Fruit fly (Drosophila melanogaster) whole organism, embryonic: ENCODE measurements around the gene Jhbp1.

Source experiments
- Awh ChIP-seq: fragments of 200-800 bp; sonication (Bioruptor generic); IDR thresholded peaks from 2 replicates; pipeline ENCODE4, ENCODE4 v1.3.6; 2022; ENCODE audit warnings: missing biosample characterization, missing genetic modification characterization
- CG10147 ChIP-seq: fragments of 200-800 bp; sonication (Bioruptor generic); optimal IDR thresholded peaks from 2 replicates; lab custom pipeline; 2019; ENCODE audit warnings: missing biosample characterization, mild to moderate bottlenecking, missing genetic modification characterization, moderate library complexity
- CG10274 ChIP-seq: fragments of 200-800 bp; sonication (Bioruptor generic); optimal IDR thresholded peaks from 3 replicates; lab custom pipeline; 2017; ENCODE audit warnings: missing biosample characterization, mild to moderate bottlenecking, missing genetic modification characterization
- CG11560 ChIP-seq: fragments of 200-800 bp; sonication (Bioruptor generic); IDR thresholded peaks from 3 replicates; pipeline ENCODE4 v1.3.6; 2022; ENCODE audit warnings: missing biosample characterization, missing genetic modification characterization
- CG13287 ChIP-seq: fragments of 200-800 bp; sonication (Bioruptor generic); IDR thresholded peaks from 2 replicates; pipeline ENCODE4 v1.3.6; 2022; ENCODE audit warnings: missing biosample characterization, missing genetic modification characterization; ENCODE audit not compliant: partially characterized antibody
- CG14710 ChIP-seq: fragments of 200-800 bp; sonication (Bioruptor generic); optimal IDR thresholded peaks from 3 replicates; lab custom pipeline; 2019; ENCODE audit warnings: missing biosample characterization, mild to moderate bottlenecking, missing genetic modification characterization, moderate library complexity
- CG15479 ChIP-seq: fragments of 200-800 bp; sonication (Bioruptor generic); optimal IDR thresholded peaks from 3 replicates; lab custom pipeline; 2019; ENCODE audit warnings: missing biosample characterization, mild to moderate bottlenecking, missing genetic modification characterization, moderate library complexity
- CG15696 ChIP-seq: fragments of 200-800 bp; sonication (Bioruptor generic); optimal IDR thresholded peaks from 2 replicates; lab custom pipeline; 2019; ENCODE audit warnings: missing biosample characterization, mild to moderate bottlenecking, missing genetic modification characterization, moderate library complexity
- CG17328 ChIP-seq: fragments of 200-800 bp; sonication (Bioruptor generic); IDR thresholded peaks from 2 replicates; pipeline ENCODE4 v1.3.6; 2022; ENCODE audit warnings: missing biosample characterization, missing genetic modification characterization
- CG18262 ChIP-seq: fragments of 200-800 bp; optimal IDR thresholded peaks from 3 replicates; lab custom pipeline; 2019; ENCODE audit warnings: missing biosample characterization, mild to moderate bottlenecking, missing genetic modification characterization, moderate library complexity
- CG2712 ChIP-seq: fragments of 200-800 bp; optimal IDR thresholded peaks from 3 replicates; lab custom pipeline; 2019; ENCODE audit warnings: missing biosample characterization, mild to moderate bottlenecking, missing genetic modification characterization, moderate library complexity
- CG31224 ChIP-seq: fragments of 200-800 bp; sonication (Bioruptor generic); IDR thresholded peaks from 2 replicates; pipeline ENCODE4 v1.3.6; 2022; ENCODE audit warnings: missing biosample characterization, missing genetic modification characterization
- CG31365 ChIP-seq: fragments of 200-800 bp; sonication (Bioruptor generic); optimal IDR thresholded peaks from 2 replicates; lab custom pipeline; 2018; ENCODE audit warnings: missing biosample characterization, mild to moderate bottlenecking, missing genetic modification characterization
- CG8089 ChIP-seq: fragments of 200-800 bp; sonication (Bioruptor generic); optimal IDR thresholded peaks from 3 replicates; lab custom pipeline; 2016; ENCODE audit warnings: missing biosample characterization, missing genetic modification characterization
- CG9932 ChIP-seq: fragments of 200-800 bp; sonication (Bioruptor generic); IDR thresholded peaks from 2 replicates; pipeline ENCODE4 v1.3.6; 2022; ENCODE audit warnings: missing biosample characterization, missing genetic modification characterization
- Chrac-16 ChIP-seq: fragments of 200-800 bp; sonication (Bioruptor generic); optimal IDR thresholded peaks from 3 replicates; lab custom pipeline; 2016; ENCODE audit warnings: missing biosample characterization, missing genetic modification characterization
- D ChIP-seq, 2 experiments: fragments of 200-800 bp in 1 of 2; fragments of >200 bp in 1 of 2; sonication (Bioruptor generic) in 1 of 2; optimal IDR thresholded peaks; 2 replicates in 1 of 2; 3 replicates in 1 of 2; lab custom pipeline; 2017; ENCODE audit warnings: mild to moderate bottlenecking in 1 of 2, missing biosample characterization in 1 of 2, missing genetic modification characterization in 1 of 2, missing genetic modification reagents in 1 of 2
- Dref ChIP-seq: fragments of 200-800 bp; sonication (Bioruptor generic); IDR thresholded peaks from 2 replicates; pipeline ENCODE4 v1.3.6; 2022; ENCODE audit warnings: missing biosample characterization, missing genetic modification characterization
- Hmx ChIP-seq: fragments of 200-800 bp; sonication (Bioruptor generic); optimal IDR thresholded peaks from 2 replicates; lab custom pipeline; 2016; ENCODE audit warnings: missing biosample characterization, missing genetic modification characterization
- Hr51 ChIP-seq, 2 experiments: fragments of 200-800 bp; sonication (Bioruptor generic); optimal IDR thresholded peaks; 2 replicates in 1 of 2; 3 replicates in 1 of 2; lab custom pipeline; 2016 to 2018; ENCODE audit warnings: missing biosample characterization in 2 of 2, missing genetic modification characterization in 2 of 2, mild to moderate bottlenecking in 1 of 2, moderate library complexity in 1 of 2
- Mad ChIP-seq: fragments of 200-800 bp; sonication (Bioruptor generic); optimal IDR thresholded peaks from 2 replicates; lab custom pipeline; 2016; ENCODE audit warnings: missing biosample characterization, missing genetic modification characterization
- Nf-YA ChIP-seq: fragments of 200-800 bp; sonication (Bioruptor generic); IDR thresholded peaks from 2 replicates; pipeline ENCODE4 v1.3.6; 2022; ENCODE audit warnings: missing biosample characterization, missing genetic modification characterization
- Oli ChIP-seq: fragments of 200-800 bp; sonication (Bioruptor generic); optimal IDR thresholded peaks from 2 replicates; lab custom pipeline; 2018; ENCODE audit warnings: missing biosample characterization, mild to moderate bottlenecking, missing genetic modification characterization, moderate library complexity
- Pdp1 ChIP-seq, 2 experiments: fragments of 200-800 bp; sonication (Bioruptor generic); optimal IDR thresholded peaks; 3 replicates each; lab custom pipeline; 2016; ENCODE audit warnings: missing biosample characterization in 2 of 2, missing genetic modification characterization in 2 of 2, mild to moderate bottlenecking in 1 of 2, moderate library complexity in 1 of 2
- Side ChIP-seq: fragments of 200-800 bp; sonication (Bioruptor generic); optimal IDR thresholded peaks from 2 replicates; lab custom pipeline; 2016; ENCODE audit warnings: missing biosample characterization, missing genetic modification characterization
- Six4 ChIP-seq: fragments of 200-800 bp; sonication (Bioruptor generic); optimal IDR thresholded peaks from 2 replicates; lab custom pipeline; 2016; ENCODE audit warnings: missing biosample characterization, missing genetic modification characterization
- Trl ChIP-seq, 3 experiments: fragments of >200 bp in 2 of 3; fragments of 200-800 bp in 1 of 3; sonication (Bioruptor generic) in 1 of 3; optimal IDR thresholded peaks; 2 replicates in 1 of 3; 3 replicates in 2 of 3; lab custom pipeline; 2016 to 2017; ENCODE audit warnings: missing biosample characterization in 1 of 3, missing genetic modification characterization in 1 of 3
- ab ChIP-seq: fragments of 200-800 bp; sonication (Bioruptor generic); optimal IDR thresholded peaks from 2 replicates; lab custom pipeline; 2016; ENCODE audit warnings: missing biosample characterization, missing genetic modification characterization
- bowl ChIP-seq: fragments of 200-800 bp; sonication (Bioruptor generic); IDR thresholded peaks from 2 replicates; pipeline ENCODE4 v1.3.6; 2022; ENCODE audit warnings: missing biosample characterization, missing genetic modification characterization
- chinmo ChIP-seq: fragments of 200-800 bp; sonication (Bioruptor generic); IDR thresholded peaks from 4 replicates; pipeline ENCODE4 v1.3.6; 2022; ENCODE audit warnings: missing biosample characterization, missing genetic modification characterization; ENCODE audit not compliant: partially characterized antibody
- en ChIP-seq: fragments of 200-800 bp; sonication (Bioruptor generic); optimal IDR thresholded peaks from 2 replicates; lab custom pipeline; 2016; ENCODE audit warnings: missing biosample characterization, missing genetic modification characterization
- esg ChIP-seq: fragments of 200-800 bp; sonication (Bioruptor generic); conservative IDR thresholded peaks from 2 replicates; pipeline ENCODE4 v1.3.6; 2022; ENCODE audit warnings: missing biosample characterization, missing genetic modification characterization
- ewg ChIP-seq: fragments of 200-800 bp; sonication (Bioruptor generic); optimal IDR thresholded peaks from 3 replicates; lab custom pipeline; 2017; ENCODE audit warnings: mild to moderate bottlenecking, missing biosample characterization, missing genetic modification reagents, missing genetic modification characterization
- fd96Cb ChIP-seq: fragments of 200-800 bp; sonication (Bioruptor generic); optimal IDR thresholded peaks from 2 replicates; lab custom pipeline; 2018; ENCODE audit warnings: missing biosample characterization, mild to moderate bottlenecking, missing genetic modification characterization, moderate library complexity
- gcm ChIP-seq: fragments of 200-800 bp; sonication (Bioruptor generic); optimal IDR thresholded peaks from 2 replicates; lab custom pipeline; 2019; ENCODE audit warnings: missing biosample characterization, mild to moderate bottlenecking, missing genetic modification characterization, moderate library complexity
- gcm2 ChIP-seq: fragments of 200-800 bp; sonication (Bioruptor generic); optimal IDR thresholded peaks from 2 replicates; lab custom pipeline; 2016; ENCODE audit warnings: missing biosample characterization, missing genetic modification characterization
- grau ChIP-seq: fragments of 200-800 bp; optimal IDR thresholded peaks from 3 replicates; lab custom pipeline; 2019; ENCODE audit warnings: missing biosample characterization, mild to moderate bottlenecking, missing genetic modification characterization, moderate library complexity
- kni ChIP-seq: fragments of 200-800 bp; sonication (Bioruptor generic); optimal IDR thresholded peaks from 3 replicates; lab custom pipeline; 2017; ENCODE audit warnings: mild to moderate bottlenecking, missing biosample characterization, missing genetic modification reagents, missing genetic modification characterization
- lab ChIP-seq: fragments of 200-800 bp; sonication (Bioruptor generic); optimal IDR thresholded peaks from 3 replicates; lab custom pipeline; 2017; ENCODE audit warnings: missing biosample characterization, missing genetic modification characterization, mild to moderate bottlenecking, moderate library complexity, missing genetic modification reagents
- pan ChIP-seq, 4 experiments: fragments of >200 bp in 3 of 4; fragments of 200-800 bp in 1 of 4; sonication (Bioruptor generic) in 1 of 4; optimal IDR thresholded peaks in 3 of 4; IDR thresholded peaks in 1 of 4; 2 replicates each; pipeline versions ENCODE4 v1.3.6 to Lab custom; 2017 to 2022; ENCODE audit warnings: missing biosample characterization in 2 of 4, missing genetic modification characterization in 2 of 4, mixed read lengths in 1 of 4
- pb ChIP-seq: fragments of 200-800 bp; sonication (Bioruptor generic); optimal IDR thresholded peaks from 3 replicates; lab custom pipeline; 2016; ENCODE audit warnings: missing biosample characterization, missing genetic modification characterization
- pros ChIP-seq: fragments of 200-800 bp; sonication (Bioruptor generic); optimal IDR thresholded peaks from 3 replicates; lab custom pipeline; 2019; ENCODE audit warnings: missing biosample characterization, mild to moderate bottlenecking, missing genetic modification characterization, moderate library complexity
- sens ChIP-seq: fragments of 200-800 bp; sonication (Bioruptor generic); peaks from one replicate; lab custom pipeline; 2016; ENCODE audit warnings: missing biosample characterization, missing genetic modification characterization
- tin ChIP-seq: fragments of 200-800 bp; sonication (Bioruptor generic); optimal IDR thresholded peaks from 3 replicates; lab custom pipeline; 2016; ENCODE audit warnings: missing biosample characterization, missing genetic modification characterization
- tll ChIP-seq, 2 experiments: fragments of 200-800 bp in 1 of 2; fragments of >200 bp in 1 of 2; sonication (Bioruptor generic) in 1 of 2; optimal IDR thresholded peaks; 2 replicates each; lab custom pipeline; 2017 to 2019; ENCODE audit warnings: missing biosample characterization in 2 of 2, missing genetic modification characterization in 2 of 2, mild to moderate bottlenecking in 1 of 2, moderate library complexity in 1 of 2
- vnd ChIP-seq: fragments of 200-800 bp; sonication (Bioruptor generic); IDR thresholded peaks from 3 replicates; pipeline ENCODE4 v1.3.6; 2022; ENCODE audit warnings: missing biosample characterization, missing genetic modification characterization; ENCODE audit not compliant: partially characterized antibody
- yki ChIP-seq: fragments of >200 bp; optimal IDR thresholded peaks from 3 replicates; lab custom pipeline; 2018
- zfh1 ChIP-seq: fragments of 200-800 bp; sonication (Bioruptor generic); IDR thresholded peaks from 3 replicates; pipeline ENCODE4 v1.3.6; 2022; ENCODE audit warnings: missing biosample characterization, missing genetic modification characterization

Gene Jhbp1

DNA sequence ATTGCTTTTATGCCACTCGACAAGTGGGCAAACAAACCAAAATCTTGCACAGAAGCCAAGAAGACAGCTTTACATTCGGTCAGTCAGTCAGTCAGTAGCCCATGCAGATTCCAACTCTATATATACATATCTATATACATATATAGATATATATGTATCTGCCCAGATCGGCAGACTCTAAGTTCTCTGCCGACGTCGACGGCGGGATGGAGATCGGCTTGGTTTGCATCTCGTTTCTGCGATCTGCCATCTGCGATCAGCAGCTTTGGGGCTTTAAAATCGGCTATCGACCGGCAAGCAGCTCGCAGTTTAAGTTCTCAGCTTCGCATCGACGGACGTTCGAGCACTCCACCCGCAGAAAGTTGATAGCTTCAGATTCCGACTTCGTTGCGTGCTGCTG lies at the start of gene Jhbp1:
TSS of gene Jhbp1 (plus strand) at position 301 of the 400 bp plus-strand sequence.
- TF ChIP-seq pan (optimal IDR thresholded peaks at IDR 0.05; lab: Kevin White, UChicago): no peak
- TF ChIP-seq pan (GFP tag; optimal IDR thresholded peaks at IDR 0.05 in 1 of 2, IDR thresholded peaks at IDR 0.05 in 1 of 2): no peak
- no peak for TF ChIP-seq CG31224 (GFP tag; lab: Robert Waterston, UW)
- no peak for TF ChIP-seq CG10274
- TF ChIP-seq chinmo (GFP tag; lab: Robert Waterston, UW): peak; percentile 69; the same call in 1 of the 4 replicates
- TF ChIP-seq CG17328: no peak
- no peak for TF ChIP-seq zfh1 (GFP tag; lab: Robert Waterston, UW)
- peak; percentile 34 for TF ChIP-seq gcm (GFP tag; lab: Kevin White, UChicago)
- no peak for TF ChIP-seq CG11560 (tag; lab: Robert Waterston, UW)

DNA sequence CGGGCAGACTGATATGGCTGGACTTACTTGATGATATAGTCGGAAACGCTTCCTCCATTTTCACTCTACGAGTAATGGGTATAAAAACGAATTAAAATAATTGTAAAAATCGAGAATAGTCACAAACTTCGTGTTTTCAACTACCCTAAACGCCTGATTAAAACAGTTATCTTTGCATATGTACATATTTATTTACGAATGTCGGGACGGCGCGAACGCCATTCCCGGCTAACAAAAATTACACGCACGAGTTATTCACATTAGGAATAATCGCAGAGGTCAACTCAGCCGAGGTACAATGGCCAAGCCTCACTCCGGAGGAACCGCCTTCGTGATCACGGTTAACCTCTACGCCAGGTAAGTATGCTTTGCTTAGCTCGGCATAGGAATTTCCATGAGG lies 17.5 kb upstream of the Jhbp1 start:
- TF ChIP-seq CG2712 (tag; lab: Kevin White, UChicago) (peak; percentile 3), fd96Cb (no peak), Side (GFP tag; lab: Kevin White, UChicago) (peak; percentile 17), Six4 (GFP tag; lab: Kevin White, UChicago) (no peak), yki (no peak), CG10147 (GFP tag; lab: Kevin White, UChicago) (no peak), Trl (optimal IDR thresholded peaks at IDR 0.05; lab: Kevin White, UChicago) (no peak), Trl (GFP tag; optimal IDR thresholded peaks at IDR 0.05; lab: Kevin White, UChicago) (peak; percentile 35), Hr51 (GFP tag; optimal IDR thresholded peaks at IDR 0.05; lab: Kevin White, UChicago) (no peak), CG15479 (GFP tag; lab: Kevin White, UChicago) (peak; percentile 1), Hmx (GFP tag; lab: Kevin White, UChicago) (no peak), en (GFP tag; lab: Kevin White, UChicago) (no peak), kni (GFP tag; lab: Kevin White, UChicago) (peak; percentile 21), esg (GFP tag; lab: Robert Waterston, UW) (no peak), CG13287 (GFP tag; lab: Robert Waterston, UW) (no peak), CG18262 (peak; percentile 16), lab (no peak), pb (GFP tag; lab: Kevin White, UChicago) (no peak), tll (GFP tag; optimal IDR thresholded peaks at IDR 0.05; lab: Kevin White, UChicago) (peak in 1 of 2 experiments; percentile 39), CG14710 (tag; lab: Kevin White, UChicago) (no peak), Awh (GFP tag; lab: Robert Waterston, UW) (no peak), CG8089 (GFP tag; lab: Kevin White, UChicago) (no peak), Dref (no peak), CG15696 (peak; percentile 54), grau (no peak), Mad (GFP tag; lab: Kevin White, UChicago) (no peak), Chrac-16 (GFP tag; lab: Kevin White, UChicago) (no peak), tin (GFP tag; lab: Kevin White, UChicago) (no peak), Oli (no peak), sens (peak; percentile 39), ewg (no peak), vnd (GFP tag; lab: Robert Waterston, UW) (no peak), bowl (GFP tag; lab: Robert Waterston, UW) (no peak), CG31365 (tag; lab: Kevin White, UChicago) (no peak), ab (GFP tag; lab: Kevin White, UChicago) (no peak), gcm2 (GFP tag; lab: Kevin White, UChicago) (no peak), D (optimal IDR thresholded peaks at IDR 0.05; lab: Kevin White, UChicago) (no peak), D (GFP tag; optimal IDR thresholded peaks at IDR 0.05; lab: Kevin White, UChicago) (no peak), Pdp1 (GFP tag; optimal IDR thresholded peaks at IDR 0.05; lab: Kevin White, UChicago) (peak in 1 of 2 experiments; percentile 5), CG9932 (no peak), Nf-YA (GFP tag; lab: Robert Waterston, UW) (no peak), pros (GFP tag; lab: Kevin White, UChicago) (peak; percentile 40)
